Fruit fly (Drosophila melanogaster): ENCODE measurements around the gene mTerf5.

Gene mTerf5

DNA sequence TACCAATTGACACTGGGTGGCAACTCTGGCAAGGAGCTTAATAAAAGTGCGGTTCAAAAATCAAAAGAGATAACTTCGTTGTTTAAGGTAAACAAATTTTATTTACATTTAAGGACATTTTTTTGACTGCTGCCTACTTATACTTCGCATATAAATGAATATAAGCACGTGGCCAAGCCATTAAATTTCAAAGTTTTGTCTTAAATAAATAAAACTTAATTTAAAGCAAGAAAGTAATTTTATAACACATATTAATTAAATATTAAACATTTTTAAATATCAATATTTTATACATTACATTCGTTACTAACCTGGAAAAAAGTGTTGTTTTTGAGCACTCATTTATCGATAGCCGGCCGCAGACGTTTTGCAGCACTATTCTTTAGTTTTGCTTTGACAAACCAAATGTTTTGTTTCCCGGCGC, 34.8 kb downstream of the mTerf5 start, which contains the start of the genes CG12321 and MED17 (continued):
- no peak for TF ChIP-seq CG16779 (tag; optimal IDR thresholded peaks at IDR 0.05)
- TF ChIP-seq vri (GFP tag; optimal IDR thresholded peaks at IDR 0.05), result no peak
- TF ChIP-seq CG11902 (GFP tag; optimal IDR thresholded peaks at IDR 0.05), result peak; percentile 82
- peak; percentile 43 to 89 for TF ChIP-seq salr (GFP tag; optimal IDR thresholded peaks at IDR 0.05)
- peak; percentile 76 for TF ChIP-seq net (GFP tag; optimal IDR thresholded peaks at IDR 0.05)
- peak; percentile 37 for TF ChIP-seq CG6854 (GFP tag; optimal IDR thresholded peaks at IDR 0.05)
- peak; percentile 6 for TF ChIP-seq CG9139 (GFP tag; optimal IDR thresholded peaks at IDR 0.05)
- no peak for TF ChIP-seq fkh (GFP tag; optimal IDR thresholded peaks at IDR 0.05)

DNA sequence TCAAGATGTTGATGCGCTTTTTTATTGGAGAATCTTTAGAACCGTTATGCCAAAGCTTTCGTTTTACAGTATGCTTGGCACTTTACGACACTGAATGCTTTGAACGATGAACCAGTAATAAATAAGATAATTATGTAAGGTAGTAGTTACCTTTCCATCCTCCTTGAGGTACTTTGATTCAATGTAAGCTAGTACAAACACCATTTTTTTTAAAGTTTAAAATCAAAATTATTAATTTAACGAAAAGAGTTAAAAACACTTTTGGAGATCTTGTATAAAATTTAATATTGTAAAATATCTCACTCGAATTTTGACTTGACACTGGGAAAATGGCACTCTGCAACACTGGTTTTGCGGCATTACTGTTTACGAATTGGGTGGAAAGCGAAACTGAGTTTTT, 38.1 kb downstream of the mTerf5 start, which contains the start of the genes Arp5 and CG7208:
TSS of gene Arp5 (plus strand) at position 114 of the 400 bp plus-strand sequence.
TSS of gene CG7208 (minus strand) at position 331 of the 400 bp plus-strand sequence.
- TF ChIP-seq CG6792 (GFP tag; optimal IDR thresholded peaks at IDR 0.05), result no peak
- no peak for TF ChIP-seq CG6276 (GFP tag; optimal IDR thresholded peaks at IDR 0.05)
- TF ChIP-seq CG1621 (tag; optimal IDR thresholded peaks at IDR 0.05), result no peak
- no peak for TF ChIP-seq CG32006 (GFP tag; optimal IDR thresholded peaks at IDR 0.05)
- TF ChIP-seq Ets21C (GFP tag; optimal IDR thresholded peaks at IDR 0.05), result peak; percentile 50
- TF ChIP-seq Smox (GFP tag; optimal IDR thresholded peaks at IDR 0.05), result no peak
- TF ChIP-seq Lpt (GFP tag; optimal IDR thresholded peaks at IDR 0.05), result no peak
- peak; percentile 69 for TF ChIP-seq acj6 (GFP tag; optimal IDR thresholded peaks at IDR 0.05)
- peak; percentile 51 for TF ChIP-seq CG8319 (GFP tag; optimal IDR thresholded peaks at IDR 0.05)
- TF ChIP-seq esn (GFP tag; optimal IDR thresholded peaks at IDR 0.05), result peak; percentile 83
- TF ChIP-seq CG4318 (GFP tag; optimal IDR thresholded peaks at IDR 0.05), result peak; percentile 34
- TF ChIP-seq fd85E (GFP tag; optimal IDR thresholded peaks at IDR 0.05), result peak; percentile 10
- peak; percentile 73 for TF ChIP-seq topi (GFP tag; optimal IDR thresholded peaks at IDR 0.05)
- TF ChIP-seq net (GFP tag; optimal IDR thresholded peaks at IDR 0.05), result no peak
- TF ChIP-seq eg (GFP tag; IDR thresholded peaks at IDR 0.05), result no peak; the same call in 2 of the 3 replicates
- TF ChIP-seq CG8632 (GFP tag; optimal IDR thresholded peaks at IDR 0.05), result peak; percentile 39
- no peak for TF ChIP-seq Eip93F (GFP tag; optimal IDR thresholded peaks at IDR 0.05)
- no peak for TF ChIP-seq CG15336 (GFP tag; IDR thresholded peaks at IDR 0.05)
- TF ChIP-seq dac (GFP tag; optimal IDR thresholded peaks at IDR 0.05), result no peak
- TF ChIP-seq cyc (GFP tag; optimal IDR thresholded peaks at IDR 0.05), result peak; percentile 68
- TF ChIP-seq Hr39 (GFP tag; optimal IDR thresholded peaks at IDR 0.05), result peak; percentile 68
- peak; percentile 76 for TF ChIP-seq pdm3 (GFP tag; optimal IDR thresholded peaks at IDR 0.05)
- TF ChIP-seq lz (GFP tag; optimal IDR thresholded peaks at IDR 0.05), result peak; percentile 62
- peak; percentile 30 for TF ChIP-seq Ets96B (tag; optimal IDR thresholded peaks at IDR 0.05)
- no peak for TF ChIP-seq CG11294 (GFP tag; IDR thresholded peaks at IDR 0.05)
- TF ChIP-seq OdsH (GFP tag; optimal IDR thresholded peaks at IDR 0.05), result no peak
- TF ChIP-seq CG11762 (GFP tag; optimal IDR thresholded peaks at IDR 0.05; ENCODE audit: insufficient read depth), result peak; percentile 36
- TF ChIP-seq CG31627 (GFP tag; optimal IDR thresholded peaks at IDR 0.05), result peak; percentile 71
- no peak for TF ChIP-seq ss (GFP tag; optimal IDR thresholded peaks at IDR 0.05)
- TF ChIP-seq dsx (GFP tag; optimal IDR thresholded peaks at IDR 0.05; ENCODE audit: poor library complexity, severe bottlenecking), result no peak
- peak; percentile 42; the same call in 1 of the 2 replicates for TF ChIP-seq Gug (GFP tag; IDR thresholded peaks at IDR 0.05)
- no peak for TF ChIP-seq Sox102F (GFP tag; optimal IDR thresholded peaks at IDR 0.05)
- TF ChIP-seq Met (GFP tag; optimal IDR thresholded peaks at IDR 0.05), result no peak
- peak; percentile 51 for TF ChIP-seq Blimp-1 (GFP tag; optimal IDR thresholded peaks at IDR 0.05)
- no peak for TF ChIP-seq fd59A (GFP tag; optimal IDR thresholded peaks at IDR 0.05)
- peak; percentile 91 for TF ChIP-seq Eip78C (GFP tag)
- TF ChIP-seq Sox15 (GFP tag; optimal IDR thresholded peaks at IDR 0.05), result no peak
- peak; percentile 48 for TF ChIP-seq CG3032 (tag; optimal IDR thresholded peaks at IDR 0.05)
- no peak for TF ChIP-seq vri (GFP tag; optimal IDR thresholded peaks at IDR 0.05)
- no peak for TF ChIP-seq CG3919 (GFP tag; optimal IDR thresholded peaks at IDR 0.05)
- peak; percentile 79 for TF ChIP-seq achi (GFP tag; optimal IDR thresholded peaks at IDR 0.05)
- TF ChIP-seq Hr4 (GFP tag; optimal IDR thresholded peaks at IDR 0.05), result no peak
- no peak for TF ChIP-seq CG6854 (GFP tag; optimal IDR thresholded peaks at IDR 0.05)
- TF ChIP-seq svp (GFP tag), result no peak
- TF ChIP-seq Hr38 (GFP tag; optimal IDR thresholded peaks at IDR 0.05), result no peak
- TF ChIP-seq CG7368 (GFP tag; optimal IDR thresholded peaks at IDR 0.05), result no peak

All from whole organism, prepupa.